Worm (Caenorhabditis elegans): Measurements from ENCODE around the gene F48G7.5.

The F48G7.5 gene

DNA sequence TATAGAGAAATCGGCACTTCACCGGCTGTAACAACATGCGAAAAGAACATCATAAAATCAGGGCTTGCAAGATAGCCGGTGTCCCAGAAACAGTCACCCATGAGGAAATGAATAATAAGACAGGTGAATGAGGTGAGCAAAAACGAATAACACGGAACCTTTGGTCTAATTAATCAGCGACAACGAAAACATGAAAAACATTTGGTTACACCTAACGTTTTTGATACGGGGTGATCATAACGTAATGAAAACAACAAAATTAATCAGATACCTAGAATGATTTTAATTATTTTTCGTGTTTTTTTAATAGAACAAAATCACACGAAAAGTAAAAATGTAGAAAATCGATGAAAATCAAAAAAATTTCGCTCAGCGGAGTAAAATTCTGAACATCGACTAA, 33.1 kb upstream of the F48G7.5 start, which contains the start of gene srh-245:
srh-245 (minus strand) TSS at position 101 of the 400 bp plus-strand sequence.
- TF ChIP-seq egl-5 (tag; optimal IDR thresholded peaks at IDR 0.05) (no peak), ztf-11 (tag; optimal IDR thresholded peaks at IDR 0.05) (no peak), nhr-28 (tag; optimal IDR thresholded peaks at IDR 0.05) (no peak), elt-3 (tag; optimal IDR thresholded peaks at IDR 0.05) (no peak), fkh-10 (GFP tag; optimal IDR thresholded peaks at IDR 0.05) (no peak), ztf-4 (tag; optimal IDR thresholded peaks at IDR 0.05) (no peak), lin-15B (tag; optimal IDR thresholded peaks at IDR 0.05) (no peak), pha-4 (tag; optimal IDR thresholded peaks at IDR 0.05) (no peak), ama-1 (optimal IDR thresholded peaks at IDR 0.05) (no peak), nfya-1 (tag; optimal IDR thresholded peaks at IDR 0.05; ENCODE audit: insufficient read depth) (no peak), unc-62 (GFP tag; optimal IDR thresholded peaks at IDR 0.05) (no peak)

DNA sequence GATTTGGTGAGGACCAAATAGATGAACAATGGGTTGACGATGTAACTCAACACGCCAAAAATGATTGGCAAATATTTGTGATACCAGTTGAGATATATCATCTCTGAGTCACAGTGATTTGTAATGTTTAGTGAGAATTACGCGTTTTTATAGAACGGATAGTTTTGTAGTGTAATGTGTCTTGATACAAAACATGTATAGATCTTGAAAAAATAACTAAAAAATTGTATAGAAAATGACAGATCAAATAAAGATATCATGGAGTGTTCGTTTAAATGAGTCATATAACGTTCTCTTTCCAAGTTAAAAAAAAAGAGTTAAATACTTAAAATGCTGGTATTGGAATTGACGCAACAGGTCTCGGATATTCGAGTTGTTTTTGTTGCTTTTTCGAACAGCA, 31.7 kb upstream of the F48G7.5 start, which contains the start of gene srj-6:
srj-6 (minus strand) TSS at position 101 of the 400 bp plus-strand sequence.
- no peak for TF ChIP-seq snpc-4 (tag; optimal IDR thresholded peaks at IDR 0.05)
- TF ChIP-seq unc-62 (GFP tag; optimal IDR thresholded peaks at IDR 0.05) = no peak
- no peak for TF ChIP-seq skn-1 (tag; optimal IDR thresholded peaks at IDR 0.05)
- no peak for TF ChIP-seq ceh-28 (tag; optimal IDR thresholded peaks at IDR 0.05)
- no peak for TF ChIP-seq egl-27 (tag; optimal IDR thresholded peaks at IDR 0.05)

DNA sequence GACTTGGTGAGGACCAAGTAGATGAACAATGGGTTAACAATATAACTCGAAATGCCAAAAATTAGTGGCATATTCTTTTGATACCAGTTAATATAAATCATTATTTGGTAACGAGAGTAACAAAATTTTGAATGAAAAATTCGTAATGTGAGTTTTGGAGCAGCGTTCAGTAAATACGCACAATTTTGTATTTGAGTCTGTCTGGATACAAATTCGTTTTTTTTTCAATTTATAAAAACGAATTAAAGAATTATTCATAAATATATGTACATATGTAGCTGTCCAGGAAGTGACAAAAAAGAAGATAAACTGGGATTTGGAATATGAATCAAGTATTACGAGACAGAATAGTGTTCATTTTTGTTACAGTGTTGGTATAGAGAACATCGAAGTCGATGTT, 30.2 kb upstream of the F48G7.5 start, which contains the start of gene srj-5:
srj-5 (minus strand) TSS at position 101 of the 400 bp plus-strand sequence.
- no peak for TF ChIP-seq ztf-11 (tag; optimal IDR thresholded peaks at IDR 0.05)
- no peak for TF ChIP-seq sea-2 (GFP tag; optimal IDR thresholded peaks at IDR 0.05)
- no peak for TF ChIP-seq fos-1 (tag; optimal IDR thresholded peaks at IDR 0.05)
- no peak for TF ChIP-seq ama-1 (optimal IDR thresholded peaks at IDR 0.05)
- TF ChIP-seq lsy-12 (tag; optimal IDR thresholded peaks at IDR 0.05) = no peak
- no peak for TF ChIP-seq fkh-2 (tag; optimal IDR thresholded peaks at IDR 0.05)
- no peak for TF ChIP-seq pha-4 (tag; optimal IDR thresholded peaks at IDR 0.05)
- TF ChIP-seq nhr-77 (tag; optimal IDR thresholded peaks at IDR 0.05) = no peak

DNA sequence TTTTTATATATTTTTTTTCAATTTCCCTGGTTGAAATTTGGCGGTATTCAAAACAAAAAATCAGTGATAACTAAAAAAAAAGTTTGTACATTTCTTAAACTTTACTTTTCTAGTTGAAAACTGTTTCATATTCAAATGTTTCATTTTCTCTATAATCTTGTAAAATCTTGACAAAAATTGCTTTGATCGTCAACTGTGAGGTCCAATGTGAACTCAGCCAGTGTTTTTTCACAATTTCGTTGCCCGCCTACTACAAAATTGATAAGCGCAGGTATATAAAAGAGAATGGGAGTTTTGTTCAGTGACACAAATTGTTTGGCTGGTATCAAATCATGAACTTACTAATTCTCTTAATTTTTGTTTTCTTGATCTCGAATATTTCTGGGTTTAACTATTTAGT, 24.2 kb upstream of the F48G7.5 start, which contains the start of gene ugt-42:
ugt-42 (plus strand) TSS at position 301 of the 400 bp plus-strand sequence.
- TF ChIP-seq ztf-11 (tag; optimal IDR thresholded peaks at IDR 0.05) (no peak), daf-12 (tag; optimal IDR thresholded peaks at IDR 0.05) (no peak), fkh-10 (GFP tag; optimal IDR thresholded peaks at IDR 0.05) (no peak), eor-1 (tag; optimal IDR thresholded peaks at IDR 0.05) (no peak), nhr-43 (tag; optimal IDR thresholded peaks at IDR 0.05; ENCODE audit: poor library complexity, severe bottlenecking) (no peak), nhr-77 (tag; optimal IDR thresholded peaks at IDR 0.05) (no peak), jun-1 (tag; optimal IDR thresholded peaks at IDR 0.05) (no peak), aly-2 (tag; optimal IDR thresholded peaks at IDR 0.05) (no peak), skn-1 (tag; optimal IDR thresholded peaks at IDR 0.05) (no peak), nhr-25 (tag; optimal IDR thresholded peaks at IDR 0.05) (no peak), nhr-23 (tag; optimal IDR thresholded peaks at IDR 0.05) (no peak), lin-15B (tag; optimal IDR thresholded peaks at IDR 0.05) (no peak), lsy-12 (tag; optimal IDR thresholded peaks at IDR 0.05) (no peak), nhr-11 (tag; optimal IDR thresholded peaks at IDR 0.05) (no peak), mdl-1 (tag; optimal IDR thresholded peaks at IDR 0.05) (no peak), sea-2 (GFP tag; optimal IDR thresholded peaks at IDR 0.05) (no peak), unc-39 (tag; optimal IDR thresholded peaks at IDR 0.05) (no peak), nfya-1 (tag; optimal IDR thresholded peaks at IDR 0.05; ENCODE audit: insufficient read depth) (no peak), pha-4 (tag; optimal IDR thresholded peaks at IDR 0.05) (no peak), nhr-28 (tag; optimal IDR thresholded peaks at IDR 0.05) (no peak)

DNA sequence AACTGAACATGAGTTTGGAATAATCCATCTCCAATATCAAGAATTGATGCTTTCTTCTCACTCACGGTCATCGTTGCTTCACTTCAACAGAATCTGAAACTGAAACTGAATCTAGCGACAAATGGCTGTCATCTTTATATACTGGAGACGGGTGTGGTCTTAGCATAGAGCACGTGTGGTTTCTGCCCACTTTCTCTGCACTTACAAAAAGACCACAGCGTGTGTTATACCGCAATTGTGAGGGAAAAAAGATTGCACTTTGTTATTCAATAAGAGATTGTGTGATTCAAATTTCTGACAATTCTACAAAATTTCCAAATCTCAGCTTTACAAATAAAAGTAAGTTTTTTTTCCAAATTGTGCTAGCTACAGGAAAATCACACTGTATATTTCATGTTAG, 23.4 kb upstream of the F48G7.5 start, which contains the start of gene F48G7.12:
F48G7.12 (minus strand) TSS at position 101 of the 400 bp plus-strand sequence.
- no peak for TF ChIP-seq ztf-4 (tag; optimal IDR thresholded peaks at IDR 0.05)
- TF ChIP-seq lin-39 (tag; optimal IDR thresholded peaks at IDR 0.05) = no peak
- TF ChIP-seq mdl-1 (tag; optimal IDR thresholded peaks at IDR 0.05) = no peak
- no peak for TF ChIP-seq daf-12 (tag; optimal IDR thresholded peaks at IDR 0.05)
- no peak for TF ChIP-seq lin-15B (tag; optimal IDR thresholded peaks at IDR 0.05)
- no peak for TF ChIP-seq nfya-1 (tag; optimal IDR thresholded peaks at IDR 0.05; ENCODE audit: insufficient read depth)
- no peak for TF ChIP-seq egl-27 (tag; optimal IDR thresholded peaks at IDR 0.05)

DNA sequence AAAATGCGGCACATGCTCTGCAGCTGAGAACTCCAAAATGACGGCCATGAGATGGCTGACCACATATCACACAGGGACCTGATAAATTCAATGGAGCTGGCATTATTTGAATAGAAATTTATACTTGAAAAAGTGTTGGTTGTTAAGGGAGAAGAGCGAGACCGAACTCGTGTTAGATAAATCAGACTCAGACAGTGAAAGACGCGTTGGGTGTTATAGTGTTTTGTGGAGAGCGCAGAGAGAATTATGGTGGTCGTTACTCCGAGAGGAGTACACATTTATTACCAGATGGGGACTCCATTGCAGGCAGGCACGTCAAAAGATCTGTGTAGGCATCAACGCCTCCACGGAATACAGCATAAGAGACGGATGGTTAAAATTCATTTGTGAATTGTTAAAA, 20.0 kb upstream of the F48G7.5 start, which contains the start of gene nhr-190:
nhr-190 (minus strand) TSS at position 175 of the 400 bp plus-strand sequence.
- TF ChIP-seq egl-5 (tag; optimal IDR thresholded peaks at IDR 0.05) = peak; percentile 29
- peak; percentile 17 for TF ChIP-seq lin-39 (tag; optimal IDR thresholded peaks at IDR 0.05)
- no peak for TF ChIP-seq lin-15B (tag; optimal IDR thresholded peaks at IDR 0.05)
- no peak for TF ChIP-seq nhr-67 (tag; optimal IDR thresholded peaks at IDR 0.05)
- no peak for TF ChIP-seq snpc-4 (tag; optimal IDR thresholded peaks at IDR 0.05)
- peak; percentile 41 for TF ChIP-seq hmg-11 (tag; optimal IDR thresholded peaks at IDR 0.05)
- no peak for TF ChIP-seq skn-1 (tag; optimal IDR thresholded peaks at IDR 0.05)
- TF ChIP-seq mml-1 (tag; optimal IDR thresholded peaks at IDR 0.05) = no peak
- no peak for TF ChIP-seq nhr-43 (tag; optimal IDR thresholded peaks at IDR 0.05; ENCODE audit: poor library complexity, severe bottlenecking)
- no peak for TF ChIP-seq eor-1 (tag; optimal IDR thresholded peaks at IDR 0.05)

Data from whole organism, L3 larva.